Worm (Caenorhabditis elegans): ENCODE data around the gene ZK121.2.

- no peak for TF ChIP-seq nhr-11 (tag; optimal IDR thresholded peaks at IDR 0.05)
- no peak for TF ChIP-seq fkh-10 (GFP tag; optimal IDR thresholded peaks at IDR 0.05)
- no peak for TF ChIP-seq snpc-1.2 (GFP tag; IDR thresholded peaks at IDR 0.05)
- TF ChIP-seq nhr-10 (tag; optimal IDR thresholded peaks at IDR 0.05), result no peak
- no peak for TF ChIP-seq ama-1 (optimal IDR thresholded peaks at IDR 0.05)
- TF ChIP-seq lir-3 (tag; optimal IDR thresholded peaks at IDR 0.05), result no peak
- TF ChIP-seq lin-38 (GFP tag; IDR thresholded peaks at IDR 0.05), result no peak
- no peak for TF ChIP-seq lin-39 (tag; optimal IDR thresholded peaks at IDR 0.05)
- TF ChIP-seq ceh-32 (tag; optimal IDR thresholded peaks at IDR 0.05; ENCODE audit: poor library complexity), result no peak
- no peak for TF ChIP-seq hlh-30 (tag; optimal IDR thresholded peaks at IDR 0.05; ENCODE audit: insufficient read depth)
- no peak for TF ChIP-seq lin-13 (GFP tag; optimal IDR thresholded peaks at IDR 0.05)
- no peak for TF ChIP-seq unc-130 (GFP tag; optimal IDR thresholded peaks at IDR 0.05)
Observed at ce11 chrIII:5344561-5344960, 3.1 kb downstream of the ZK121.2 start.
